Worm (Caenorhabditis elegans): ENCODE measurements around the gene fkh-4.

The fkh-4 gene

DNA sequence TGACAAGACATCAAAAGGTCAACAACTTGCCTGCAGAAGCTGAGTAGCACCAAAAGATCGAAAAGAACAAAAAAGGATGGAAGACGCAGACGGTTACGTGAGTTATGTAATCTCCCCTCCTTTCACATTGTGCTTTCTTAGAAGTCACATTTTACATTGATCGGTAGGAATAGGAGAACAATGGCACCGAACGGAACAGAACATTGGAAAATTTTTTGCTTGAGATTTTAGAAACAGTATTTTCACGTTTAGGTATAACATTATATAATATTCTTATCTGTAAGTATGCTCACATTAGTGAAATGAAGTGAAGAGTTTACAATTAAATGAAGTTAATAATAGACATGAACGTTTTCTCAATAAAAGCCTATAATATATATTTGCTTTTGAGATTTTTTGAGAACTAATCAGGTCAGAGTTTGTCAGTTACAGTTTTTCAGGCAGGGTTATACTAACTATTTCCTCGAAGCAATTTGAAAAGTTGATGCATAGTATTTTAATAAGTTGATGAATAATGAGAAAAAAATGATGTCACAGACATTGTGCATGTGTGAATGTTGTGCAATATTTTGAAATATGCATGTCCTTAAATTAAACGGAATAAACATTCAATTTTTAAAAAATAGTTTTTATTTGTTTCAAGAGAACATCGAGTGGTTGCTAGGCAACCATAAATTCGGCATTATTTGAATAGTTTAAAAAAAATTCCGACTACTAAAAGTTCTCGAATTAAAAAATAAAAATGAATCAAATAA is 47.5 kb downstream of the fkh-4 start:
- TF ChIP-seq unc-55 (GFP tag; optimal IDR thresholded peaks at IDR 0.05) (peak; percentile 36), nhr-12 (tag; optimal IDR thresholded peaks at IDR 0.05) (no peak), nhr-129 (tag; optimal IDR thresholded peaks at IDR 0.05) (peak; percentile 35)

DNA sequence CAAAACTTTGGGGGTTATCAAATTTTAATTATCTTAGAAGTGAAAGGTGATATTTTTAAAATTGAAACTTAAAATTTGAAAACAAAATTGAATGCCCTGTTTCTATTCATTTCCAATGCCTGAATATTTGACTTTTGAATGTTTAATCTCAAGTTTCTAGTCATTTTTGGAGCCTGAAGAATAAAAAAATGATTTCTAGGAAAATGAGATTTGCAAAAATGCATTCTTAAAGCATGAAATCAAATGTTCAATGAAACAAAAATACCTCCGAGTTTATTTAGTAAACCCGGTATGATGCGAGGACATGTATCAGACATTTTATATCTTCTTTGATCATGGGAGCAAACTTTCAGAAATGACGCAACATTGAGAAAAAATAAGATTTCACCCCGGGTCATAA is 49.6 kb downstream of the fkh-4 start:
- TF ChIP-seq crh-2 (tag; optimal IDR thresholded peaks at IDR 0.05) (no peak), nhr-129 (tag; optimal IDR thresholded peaks at IDR 0.05) (peak; percentile 3)

All from whole organism, L2 larva.